Fruit fly (Drosophila melanogaster): Measurements from ENCODE around the gene CG7991.

dm6 chr3L:1727431-1727830, 52.9 kb downstream of the CG7991 start:
- no peak for TF ChIP-seq tj (GFP tag; optimal IDR thresholded peaks at IDR 0.05)
- TF ChIP-seq CG33017 (tag; optimal IDR thresholded peaks at IDR 0.05): no peak
- TF ChIP-seq CG12768 (GFP tag; optimal IDR thresholded peaks at IDR 0.05): no peak
- TF ChIP-seq cnc (optimal IDR thresholded peaks at IDR 0.05): no peak
- no peak for TF ChIP-seq CG11617 (GFP tag; optimal IDR thresholded peaks at IDR 0.05)
- no peak for TF ChIP-seq ovo (GFP tag; optimal IDR thresholded peaks at IDR 0.05)
- TF ChIP-seq CG14711 (tag; optimal IDR thresholded peaks at IDR 0.05): no peak
- no peak for TF ChIP-seq Crg-1 (GFP tag; optimal IDR thresholded peaks at IDR 0.05)
- TF ChIP-seq CG7101 (tag; optimal IDR thresholded peaks at IDR 0.05): no peak
- peak; percentile 86 for TF ChIP-seq kay (GFP tag; ENCODE audit: borderline replicate concordance)
- no peak for TF ChIP-seq CG5204 (GFP tag; optimal IDR thresholded peaks at IDR 0.05)
- no peak for TF ChIP-seq Clk (GFP tag; optimal IDR thresholded peaks at IDR 0.05)
- TF ChIP-seq cic (GFP tag; optimal IDR thresholded peaks at IDR 0.05): no peak

Measured in whole organism, adult.